Worm (Caenorhabditis elegans): ENCODE measurements around the gene gtf-2H5.

DNA sequence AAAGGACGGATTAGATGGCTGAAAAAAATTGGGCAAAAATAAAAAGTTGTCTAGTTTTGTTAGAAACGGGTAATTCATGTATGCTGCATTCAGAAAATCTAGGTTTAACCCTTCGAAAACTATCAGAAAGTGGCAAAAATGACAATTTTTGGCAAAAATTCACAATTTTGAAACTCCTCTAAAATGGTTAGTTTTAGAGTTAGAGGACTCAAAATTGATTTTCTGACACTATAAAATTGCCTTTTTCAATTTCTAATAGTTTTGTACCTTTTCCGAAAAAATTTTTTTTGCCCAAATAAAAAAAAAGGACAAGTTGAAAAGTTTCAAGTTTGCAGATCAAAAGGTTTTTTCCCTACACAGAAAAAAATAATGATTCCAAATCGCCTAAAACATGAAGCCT, 812 bp downstream of the gtf-2H5 start:
- no peak for TF ChIP-seq sox-4 (tag; optimal IDR thresholded peaks at IDR 0.05)
- no peak for TF ChIP-seq lin-39 (tag; optimal IDR thresholded peaks at IDR 0.05)
- TF ChIP-seq fos-1 (tag; optimal IDR thresholded peaks at IDR 0.05) = no peak

Measured in whole organism, L1 larva.